Worm (Caenorhabditis elegans) whole organism, L4/young adult: ENCODE results near the gene dhs-13.

Experiments
- W03F9.2 ChIP-seq: fragments of 150-350 bp; optimal IDR thresholded peaks from 2 replicates; lab custom pipeline; 2014; ENCODE audit warnings: missing biosample characterization, missing genetic modification characterization
- him-1 ChIP-seq: sonication (generic microtip); optimal IDR thresholded peaks from 2 replicates; lab custom pipeline; 2016; ENCODE audit warnings: missing genotype, missing genetic modification reagents, missing genetic modification characterization, missing compliant biosample characterization

DNA sequence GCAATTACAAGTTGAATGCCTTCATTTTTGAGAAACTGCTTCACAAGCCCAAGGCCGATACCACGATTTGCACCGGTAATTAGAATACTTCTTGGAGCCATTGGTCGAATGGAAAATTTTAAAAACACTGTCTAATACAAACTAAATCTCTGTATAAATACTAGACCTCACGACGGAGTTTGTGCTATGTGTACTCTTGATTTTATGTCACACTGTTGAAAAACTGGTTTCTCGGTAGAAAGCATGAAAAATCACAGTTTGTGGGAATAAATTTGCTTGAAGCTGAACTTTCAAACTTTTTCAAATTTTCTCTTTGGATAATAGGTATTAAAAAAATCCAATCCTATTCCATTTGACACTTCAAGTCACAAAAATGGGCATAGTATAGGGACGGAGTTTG lies 15.9 kb downstream of the dhs-13 start, which contains the start of gene ZK697.14:
- no peak for TF ChIP-seq him-1 (tag; lab: Kevin White, UChicago)
- no peak for TF ChIP-seq W03F9.2
